Worm (Caenorhabditis elegans): ENCODE measurements around the gene srz-66.

srz-66 gene

DNA sequence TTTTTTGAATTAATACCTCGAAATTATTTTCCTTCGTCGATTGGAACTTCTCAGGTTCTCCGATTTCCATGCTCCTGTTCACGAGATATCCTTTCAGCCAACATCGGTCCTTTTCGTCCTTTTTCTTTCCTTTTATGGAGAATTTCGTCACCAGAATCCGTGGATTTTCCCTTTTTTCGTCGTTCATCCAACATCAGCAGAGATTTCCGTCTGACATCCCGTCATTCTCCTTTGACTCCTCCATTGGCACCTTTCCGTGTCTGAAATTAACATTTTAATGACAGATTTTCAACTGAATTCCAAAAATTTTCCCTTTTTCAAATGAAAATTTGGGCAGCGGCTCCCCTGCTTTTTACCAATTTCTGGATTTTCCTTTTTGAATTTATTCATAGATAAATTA lies 12.4 kb downstream of the srz-66 start:
- TF ChIP-seq nhr-10 (tag; optimal IDR thresholded peaks at IDR 0.05) (no peak), dmd-4 (tag; optimal IDR thresholded peaks at IDR 0.05) (no peak), nhr-11 (tag; optimal IDR thresholded peaks at IDR 0.05) (no peak), ZK546.5 (tag; optimal IDR thresholded peaks at IDR 0.05) (no peak), mbf-1 (tag; optimal IDR thresholded peaks at IDR 0.05) (no peak), nhr-129 (tag; optimal IDR thresholded peaks at IDR 0.05) (no peak), zag-1 (tag; optimal IDR thresholded peaks at IDR 0.05) (no peak), crh-2 (tag; optimal IDR thresholded peaks at IDR 0.05) (no peak), lin-39 (tag; optimal IDR thresholded peaks at IDR 0.05) (no peak), nhr-25 (tag; optimal IDR thresholded peaks at IDR 0.05) (no peak), aly-2 (tag; optimal IDR thresholded peaks at IDR 0.05) (no peak), F13H6.1 (tag; optimal IDR thresholded peaks at IDR 0.05) (no peak), lin-13 (GFP tag; optimal IDR thresholded peaks at IDR 0.05) (no peak)

- TF ChIP-seq nhr-23 (tag; optimal IDR thresholded peaks at IDR 0.05) (no peak), aly-2 (tag; optimal IDR thresholded peaks at IDR 0.05) (no peak), mab-5 (tag; optimal IDR thresholded peaks at IDR 0.05) (no peak), ztf-4 (tag; optimal IDR thresholded peaks at IDR 0.05) (no peak), lin-39 (tag; optimal IDR thresholded peaks at IDR 0.05) (no peak)
Measured at ce11 chrV:17151292-17151691, 16.1 kb downstream of the srz-66 start.
